Worm (Caenorhabditis elegans) whole organism, midembryonic: ENCODE measurements around the gene Y50E8A.11.

Experiments used
- T22C8.4 ChIP-seq: fragments of 200-800 bp; sonication (Bioruptor generic); IDR thresholded peaks from 2 replicates; pipeline ENCODE4 v1.3.6; 2022; ENCODE audit warnings: missing genetic modification characterization, missing compliant biosample characterization
- flt-1 ChIP-seq: fragments of 200-800 bp; sonication (Bioruptor generic); IDR thresholded peaks from 2 replicates; pipeline ENCODE4 v1.3.6; 2022; ENCODE audit warnings: missing genetic modification characterization, missing compliant biosample characterization
- klf-2 ChIP-seq: fragments of 200-800 bp; sonication (Bioruptor generic); conservative IDR thresholded peaks from 2 replicates; pipeline ENCODE4 v1.3.6; 2022; ENCODE audit warnings: missing genetic modification reagents, missing genetic modification characterization, missing compliant biosample characterization
- tab-1 ChIP-seq: fragments of 200-800 bp; sonication (Bioruptor generic); IDR thresholded peaks from 2 replicates; pipeline ENCODE4 v1.3.6; 2022; ENCODE audit warnings: missing genetic modification characterization, missing compliant biosample characterization
- ztf-23 ChIP-seq: fragments of 200-800 bp; sonication (Bioruptor generic); IDR thresholded peaks from 2 replicates; pipeline ENCODE4 v1.3.6; 2022; ENCODE audit warnings: missing genetic modification reagents, missing genetic modification characterization, missing compliant biosample characterization
- ztf-29 ChIP-seq: fragments of 200-800 bp; sonication (Bioruptor generic); IDR thresholded peaks from 2 replicates; pipeline ENCODE4 v1.3.6; 2022; ENCODE audit warnings: missing genetic modification reagents, missing genetic modification characterization, missing compliant biosample characterization

ce11 chrV:14779644-14780043, 1.6 kb upstream of the Y50E8A.11 start, which contains the start of the genes scrm-7 and Y50E8A.10:
- TF ChIP-seq ztf-23: no peak
- TF ChIP-seq flt-1 (GFP tag; lab: Robert Waterston, UW): no peak
- TF ChIP-seq ztf-29 (GFP tag; lab: Robert Waterston, UW): no peak
- TF ChIP-seq T22C8.4 (GFP tag; lab: Robert Waterston, UW): no peak
- TF ChIP-seq klf-2 (GFP tag; lab: Robert Waterston, UW): no peak
- no peak for TF ChIP-seq tab-1 (GFP tag; lab: Robert Waterston, UW)
